Worm (Caenorhabditis elegans): ENCODE measurements around the gene srz-78.

srz-78 gene

ce11 chrIV:3515412-3516046, 24.0 kb downstream of the srz-78 start (continued):
- TF ChIP-seq ceh-44 (GFP tag; IDR thresholded peaks at IDR 0.05), result 0 out of 2 replicates have a peak, but pooled peaks have one; percentile 6
- 0 out of 2 replicates have a peak, but pooled peaks have one; percentile 33 for TF ChIP-seq lim-7 (GFP tag; IDR thresholded peaks at IDR 0.05)
- peak; percentile 28 for TF ChIP-seq fkh-10 (GFP tag; optimal IDR thresholded peaks at IDR 0.05)
- TF ChIP-seq set-16 (GFP tag; IDR thresholded peaks at IDR 0.05), result peak; percentile 74
- TF ChIP-seq cey-2 (tag; optimal IDR thresholded peaks at IDR 0.05; ENCODE audit: borderline replicate concordance, insufficient read depth), result no peak
- TF ChIP-seq lin-38 (GFP tag; IDR thresholded peaks at IDR 0.05), result peak; percentile 48; the same call in 1 of the 2 replicates
- peak; percentile 42 for TF ChIP-seq dpl-1 (GFP tag; optimal IDR thresholded peaks at IDR 0.05)
- TF ChIP-seq hif-1 (tag; optimal IDR thresholded peaks at IDR 0.05), result peak in 1 of 2 experiments; percentile 13
- peak in 1 of 2 experiments; percentile 64 for TF ChIP-seq lsy-2 (tag; optimal IDR thresholded peaks at IDR 0.05)
- no peak for TF ChIP-seq nhr-41 (GFP tag; IDR thresholded peaks at IDR 0.05)

- TF ChIP-seq fkh-10 (GFP tag; optimal IDR thresholded peaks at IDR 0.05), result no peak
- no peak for TF ChIP-seq spr-1 (tag; optimal IDR thresholded peaks at IDR 0.05)
- TF ChIP-seq unc-62 (GFP tag; optimal IDR thresholded peaks at IDR 0.05 in 1 of 2), result peak in 1 of 2 experiments; percentile 11
- TF ChIP-seq unc-62 (tag; optimal IDR thresholded peaks at IDR 0.05), result no peak
- TF ChIP-seq pqm-1 (tag; optimal IDR thresholded peaks at IDR 0.05), result no peak
Observed at ce11 chrIV:3516586-3516985, 25.0 kb downstream of the srz-78 start, which contains the start of gene unc-33. unc-33 (plus strand) TSS chrIV:3516886.

- TF ChIP-seq lsy-2 (tag; optimal IDR thresholded peaks at IDR 0.05) (peak in 1 of 2 experiments; percentile 13), zfp-2 (tag; optimal IDR thresholded peaks at IDR 0.05) (no peak), zag-1 (tag; optimal IDR thresholded peaks at IDR 0.05) (no peak), F49E8.2 (tag; optimal IDR thresholded peaks at IDR 0.05; ENCODE audit: borderline replicate concordance) (peak; percentile 3), F44E2.7 (GFP tag; IDR thresholded peaks at IDR 0.05) (no peak)
Observed at ce11 chrIV:3517582-3517981, 26.0 kb downstream of the srz-78 start.

ce11 chrIV:3519352-3519751, 27.8 kb downstream of the srz-78 start:
- peak; percentile 72 for TF ChIP-seq hmg-1.1 (GFP tag; IDR thresholded peaks at IDR 0.05)
- no peak for TF ChIP-seq zfp-2 (tag; optimal IDR thresholded peaks at IDR 0.05)
- no peak for TF ChIP-seq nhr-42 (GFP tag; IDR thresholded peaks at IDR 0.05)
- TF ChIP-seq nhr-25 (tag; optimal IDR thresholded peaks at IDR 0.05; ENCODE audit: borderline replicate concordance, insufficient read depth), result no peak
- TF ChIP-seq spr-1 (tag; optimal IDR thresholded peaks at IDR 0.05), result no peak
- TF ChIP-seq lim-7 (GFP tag; IDR thresholded peaks at IDR 0.05), result no peak
- peak; percentile 43 for TF ChIP-seq mes-2 (tag; optimal IDR thresholded peaks at IDR 0.05; ENCODE audit: poor library complexity, severe bottlenecking)
- no peak for TF ChIP-seq nhr-10 (tag; optimal IDR thresholded peaks at IDR 0.05)
- 0 out of 2 replicates have a peak, but pooled peaks have one; percentile 12 for TF ChIP-seq lin-1 (GFP tag; IDR thresholded peaks at IDR 0.05)
- TF ChIP-seq fkh-10 (GFP tag; optimal IDR thresholded peaks at IDR 0.05), result peak; percentile 33
- TF ChIP-seq unc-39 (tag; optimal IDR thresholded peaks at IDR 0.05), result no peak
- TF ChIP-seq nhr-48 (tag; optimal IDR thresholded peaks at IDR 0.05), result no peak
- no peak for TF ChIP-seq cey-2 (tag; optimal IDR thresholded peaks at IDR 0.05; ENCODE audit: borderline replicate concordance, insufficient read depth)
- TF ChIP-seq hlh-11 (tag; optimal IDR thresholded peaks at IDR 0.05), result peak; percentile 26
- TF ChIP-seq lin-38 (GFP tag; IDR thresholded peaks at IDR 0.05), result no peak
- 0 out of 2 replicates have a peak, but pooled peaks have one; percentile 40 for TF ChIP-seq set-16 (GFP tag; IDR thresholded peaks at IDR 0.05)
- TF ChIP-seq rbr-2 (tag; optimal IDR thresholded peaks at IDR 0.05), result peak; percentile 36
- TF ChIP-seq D1046.2 (GFP tag; IDR thresholded peaks at IDR 0.05), result no peak
- no peak for TF ChIP-seq Y75B8A.6 (GFP tag; IDR thresholded peaks at IDR 0.05)
- no peak for TF ChIP-seq Y48G9A.11 (GFP tag; IDR thresholded peaks at IDR 0.05)
- TF ChIP-seq snpc-4 (tag; optimal IDR thresholded peaks at IDR 0.05), result peak; percentile 47
- TF ChIP-seq zip-2 (tag; optimal IDR thresholded peaks at IDR 0.05), result no peak
- no peak for TF ChIP-seq ZK337.2 (GFP tag; IDR thresholded peaks at IDR 0.05)
- peak; percentile 63 for TF ChIP-seq aha-1 (tag)
- TF ChIP-seq nhr-76 (tag; optimal IDR thresholded peaks at IDR 0.05), result no peak
- peak; percentile 17 for TF ChIP-seq dpl-1 (GFP tag; optimal IDR thresholded peaks at IDR 0.05)
- TF ChIP-seq lin-13 (GFP tag; optimal IDR thresholded peaks at IDR 0.05), result no peak
- peak; percentile 11 for TF ChIP-seq hlh-30 (tag; optimal IDR thresholded peaks at IDR 0.05; ENCODE audit: insufficient read depth)
- peak in 1 of 2 experiments; percentile 49 for TF ChIP-seq lsy-2 (tag; optimal IDR thresholded peaks at IDR 0.05)

Measured in whole organism, L4 larva.